Fruit fly (Drosophila melanogaster) whole organism, prepupa: ENCODE results near the gene Cyp6d5.

Experiments
- Blimp-1 ChIP-seq: fragments of 200-800 bp; sonication (Bioruptor generic); optimal IDR thresholded peaks from 3 replicates; lab custom pipeline; 2017; ENCODE audit warnings: missing biosample characterization, missing genetic modification characterization, mild to moderate bottlenecking, moderate library complexity, missing genetic modification reagents
- CG10631 ChIP-seq: fragments of 200-800 bp; sonication (Bioruptor generic); optimal IDR thresholded peaks from 2 replicates; lab custom pipeline; 2016; ENCODE audit warnings: missing biosample characterization, missing genetic modification characterization
- CG10669 ChIP-seq: fragments of 200-800 bp; sonication (Bioruptor generic); optimal IDR thresholded peaks from 3 replicates; lab custom pipeline; 2018; ENCODE audit warnings: missing biosample characterization, mild to moderate bottlenecking, missing genetic modification characterization, moderate library complexity
- CG11294 ChIP-seq: fragments of 200-800 bp; sonication (Bioruptor generic); IDR thresholded peaks from 2 replicates; pipeline ENCODE4 v1.3.6; 2022; ENCODE audit warnings: missing biosample characterization, missing genetic modification characterization
- CG11902 ChIP-seq: fragments of 200-800 bp; sonication (Bioruptor generic); optimal IDR thresholded peaks from 3 replicates; lab custom pipeline; 2016; ENCODE audit warnings: missing biosample characterization, missing genetic modification characterization
- CG15336 ChIP-seq: fragments of 200-800 bp; sonication (Bioruptor generic); IDR thresholded peaks from 2 replicates; pipeline ENCODE4 v1.3.6; 2022; ENCODE audit warnings: missing biosample characterization, missing genetic modification characterization
- CG1621 ChIP-seq: fragments of 200-800 bp; sonication (Bioruptor generic); optimal IDR thresholded peaks from 3 replicates; lab custom pipeline; 2018; ENCODE audit warnings: missing biosample characterization, mild to moderate bottlenecking, missing genetic modification characterization
- CG16779 ChIP-seq: fragments of 200-800 bp; sonication (Bioruptor generic); optimal IDR thresholded peaks from 3 replicates; lab custom pipeline; 2017; ENCODE audit warnings: missing biosample characterization, mild to moderate bottlenecking, missing genetic modification characterization
- CG3032 ChIP-seq: fragments of 200-800 bp; optimal IDR thresholded peaks from 2 replicates; lab custom pipeline; 2019; ENCODE audit warnings: missing biosample characterization, mild to moderate bottlenecking, missing genetic modification characterization, moderate library complexity
- CG31627 ChIP-seq: fragments of 200-800 bp; sonication (Bioruptor generic); optimal IDR thresholded peaks from 3 replicates; lab custom pipeline; 2016; ENCODE audit warnings: missing biosample characterization, missing genetic modification characterization
- CG34406 ChIP-seq: fragments of 200-800 bp; sonication (Bioruptor generic); optimal IDR thresholded peaks from 3 replicates; lab custom pipeline; 2016; ENCODE audit warnings: missing biosample characterization, missing genetic modification characterization
- CG3919 ChIP-seq: fragments of 200-800 bp; sonication (Bioruptor generic); optimal IDR thresholded peaks from 3 replicates; lab custom pipeline; 2016; ENCODE audit warnings: missing biosample characterization, missing genetic modification characterization
- CG4318 ChIP-seq: fragments of 200-800 bp; sonication (Bioruptor generic); optimal IDR thresholded peaks from 3 replicates; lab custom pipeline; 2017; ENCODE audit warnings: missing biosample characterization, mild to moderate bottlenecking, missing genetic modification characterization
- CG6163 ChIP-seq: fragments of 200-800 bp; sonication (Bioruptor generic); IDR thresholded peaks from 3 replicates; pipeline ENCODE4 v1.3.6; 2022; ENCODE audit warnings: missing biosample characterization, missing genetic modification characterization
- CG6276 ChIP-seq: fragments of 200-800 bp; sonication (Bioruptor generic); optimal IDR thresholded peaks from 2 replicates; lab custom pipeline; 2017; ENCODE audit warnings: missing biosample characterization, mild to moderate bottlenecking, missing genetic modification characterization
- CG6792 ChIP-seq: fragments of 200-800 bp; sonication (Bioruptor generic); optimal IDR thresholded peaks from 3 replicates; lab custom pipeline; 2016; ENCODE audit warnings: missing biosample characterization, missing genetic modification characterization
- CG6808 ChIP-seq: fragments of 200-800 bp; sonication (Bioruptor generic); optimal IDR thresholded peaks from 3 replicates; lab custom pipeline; 2017; ENCODE audit warnings: missing biosample characterization, missing genetic modification characterization, mild to moderate bottlenecking, moderate library complexity, missing genetic modification reagents
- CG6854 ChIP-seq: fragments of 200-800 bp; sonication (Bioruptor generic); optimal IDR thresholded peaks from 2 replicates; lab custom pipeline; 2017; ENCODE audit warnings: missing biosample characterization, mild to moderate bottlenecking, missing genetic modification characterization
- CG7368 ChIP-seq: fragments of 200-800 bp; sonication (Bioruptor generic); optimal IDR thresholded peaks from 3 replicates; lab custom pipeline; 2016; ENCODE audit warnings: missing biosample characterization, missing genetic modification characterization
- CG8119 ChIP-seq: fragments of 200-800 bp; sonication (Bioruptor generic); IDR thresholded peaks from 3 replicates; pipeline ENCODE4 v1.3.6; 2022; ENCODE audit warnings: missing biosample characterization, missing genetic modification characterization
- CG8319 ChIP-seq: fragments of 200-800 bp; sonication (Bioruptor generic); optimal IDR thresholded peaks from 3 replicates; lab custom pipeline; 2016; ENCODE audit warnings: missing biosample characterization, missing genetic modification characterization
- CG9139 ChIP-seq: fragments of 200-800 bp; sonication (Bioruptor generic); optimal IDR thresholded peaks from 3 replicates; lab custom pipeline; 2017; ENCODE audit warnings: missing biosample characterization, mild to moderate bottlenecking, missing genetic modification characterization
- Eip78C ChIP-seq: fragments of 200-800 bp; sonication (Bioruptor generic); peaks from one replicate; lab custom pipeline; 2016; ENCODE audit warnings: missing biosample characterization, missing genetic modification characterization
- Eip93F ChIP-seq: fragments of 200-800 bp; sonication (Bioruptor generic); optimal IDR thresholded peaks from 2 replicates; lab custom pipeline; 2016; ENCODE audit warnings: missing biosample characterization, mild to moderate bottlenecking, missing genetic modification characterization
- Ets96B ChIP-seq: fragments of 200-800 bp; optimal IDR thresholded peaks from 2 replicates; lab custom pipeline; 2019; ENCODE audit warnings: missing biosample characterization, mild to moderate bottlenecking, missing genetic modification characterization, moderate library complexity
- Gug ChIP-seq: fragments of 200-800 bp; sonication (Bioruptor generic); IDR thresholded peaks from 2 replicates; pipeline ENCODE4 v1.3.6; 2022; ENCODE audit warnings: missing biosample characterization, missing genetic modification characterization
- Hr38 ChIP-seq: sonication (Bioruptor generic); optimal IDR thresholded peaks from 2 replicates; lab custom pipeline; 2016; ENCODE audit warnings: missing biosample characterization, missing genetic modification characterization
- Hr39 ChIP-seq: fragments of 200-800 bp; sonication (Bioruptor generic); optimal IDR thresholded peaks from 2 replicates; lab custom pipeline; 2016; ENCODE audit warnings: missing biosample characterization, missing genetic modification characterization
- Hr4 ChIP-seq: fragments of 200-800 bp; sonication (Bioruptor generic); optimal IDR thresholded peaks from 3 replicates; lab custom pipeline; 2016; ENCODE audit warnings: missing biosample characterization, missing genetic modification characterization
- Lpt ChIP-seq: fragments of 200-800 bp; sonication (Bioruptor generic); optimal IDR thresholded peaks from 3 replicates; lab custom pipeline; 2016; ENCODE audit warnings: missing biosample characterization, missing genetic modification characterization
- Met ChIP-seq: fragments of 200-800 bp; sonication (Bioruptor generic); optimal IDR thresholded peaks from 3 replicates; lab custom pipeline; 2016; ENCODE audit warnings: missing biosample characterization, missing genetic modification characterization
- OdsH ChIP-seq: fragments of 200-800 bp; sonication (Bioruptor generic); optimal IDR thresholded peaks from 3 replicates; lab custom pipeline; 2016; ENCODE audit warnings: missing biosample characterization, missing genetic modification characterization
- Smox ChIP-seq: fragments of 200-800 bp; sonication (Bioruptor generic); optimal IDR thresholded peaks from 3 replicates; lab custom pipeline; 2016; ENCODE audit warnings: missing biosample characterization, missing genetic modification characterization
- Sox102F ChIP-seq: fragments of 200-800 bp; sonication (Bioruptor generic); optimal IDR thresholded peaks from 2 replicates; lab custom pipeline; 2016; ENCODE audit warnings: missing biosample characterization, mild to moderate bottlenecking, missing genetic modification characterization
- Sox14 ChIP-seq: fragments of 200-800 bp; sonication (Bioruptor generic); optimal IDR thresholded peaks from 3 replicates; lab custom pipeline; 2016; ENCODE audit warnings: missing biosample characterization, missing genetic modification characterization
- achi ChIP-seq: fragments of 200-800 bp; sonication (Bioruptor generic); optimal IDR thresholded peaks from 3 replicates; lab custom pipeline; 2016; ENCODE audit warnings: missing biosample characterization, missing genetic modification characterization
- acj6 ChIP-seq: fragments of 200-800 bp; sonication (Bioruptor generic); optimal IDR thresholded peaks from 3 replicates; lab custom pipeline; 2016; ENCODE audit warnings: missing biosample characterization, missing genetic modification characterization
- cyc ChIP-seq: fragments of 200-800 bp; sonication (Bioruptor generic); optimal IDR thresholded peaks from 3 replicates; lab custom pipeline; 2016; ENCODE audit warnings: missing biosample characterization, missing genetic modification characterization
- dac ChIP-seq: fragments of 200-800 bp; sonication (Bioruptor generic); optimal IDR thresholded peaks from 2 replicates; lab custom pipeline; 2017; ENCODE audit warnings: missing biosample characterization, mild to moderate bottlenecking, missing genetic modification characterization
- eg ChIP-seq: fragments of 200-800 bp; sonication (Bioruptor generic); IDR thresholded peaks from 3 replicates; pipeline ENCODE4 v1.3.6; 2022; ENCODE audit warnings: missing biosample characterization, missing genetic modification characterization
- esn ChIP-seq: fragments of 200-800 bp; sonication (Bioruptor generic); optimal IDR thresholded peaks from 2 replicates; lab custom pipeline; 2016; ENCODE audit warnings: missing biosample characterization, mild to moderate bottlenecking, missing genetic modification characterization, moderate library complexity
- fd59A ChIP-seq: fragments of 200-800 bp; sonication (Bioruptor generic); optimal IDR thresholded peaks from 2 replicates; lab custom pipeline; 2017; ENCODE audit warnings: missing biosample characterization, mild to moderate bottlenecking, missing genetic modification characterization, missing genetic modification reagents
- fd85E ChIP-seq: fragments of 200-800 bp; sonication (Bioruptor generic); optimal IDR thresholded peaks from 3 replicates; lab custom pipeline; 2016; ENCODE audit warnings: missing biosample characterization, missing genetic modification characterization
- fkh ChIP-seq: fragments of 200-800 bp; sonication (Bioruptor generic); optimal IDR thresholded peaks from 3 replicates; lab custom pipeline; 2017; ENCODE audit warnings: missing biosample characterization, mild to moderate bottlenecking, missing genetic modification characterization, moderate library complexity
- lz ChIP-seq: fragments of 200-800 bp; sonication (Bioruptor generic); optimal IDR thresholded peaks from 3 replicates; lab custom pipeline; 2016; ENCODE audit warnings: missing biosample characterization, missing genetic modification characterization
- net ChIP-seq: fragments of 200-800 bp; sonication (Bioruptor generic); optimal IDR thresholded peaks from 3 replicates; lab custom pipeline; 2016; ENCODE audit warnings: missing biosample characterization, missing genetic modification characterization
- pdm3 ChIP-seq: fragments of 200-800 bp; sonication (Bioruptor generic); optimal IDR thresholded peaks from 3 replicates; lab custom pipeline; 2016; ENCODE audit warnings: missing biosample characterization, missing genetic modification characterization
- salr ChIP-seq, 2 experiments: fragments of 200-800 bp; sonication (Bioruptor generic); optimal IDR thresholded peaks; 3 replicates each; lab custom pipeline; 2016 to 2018; ENCODE audit warnings: missing biosample characterization in 2 of 2, missing genetic modification characterization in 2 of 2, mild to moderate bottlenecking in 1 of 2
- spab ChIP-seq: fragments of 200-800 bp; sonication (Bioruptor generic); optimal IDR thresholded peaks from 2 replicates; lab custom pipeline; 2017; ENCODE audit warnings: missing biosample characterization, mild to moderate bottlenecking, missing genetic modification characterization, missing genetic modification reagents
- ss ChIP-seq, 2 experiments: fragments of 200-800 bp; sonication (Bioruptor generic); optimal IDR thresholded peaks; 2 replicates in 1 of 2; 3 replicates in 1 of 2; lab custom pipeline; 2017 to 2018; ENCODE audit warnings: mild to moderate bottlenecking in 2 of 2, missing biosample characterization in 2 of 2, missing genetic modification characterization in 2 of 2, moderate library complexity in 1 of 2
- svp ChIP-seq: fragments of 200-800 bp; sonication (Bioruptor generic); peaks from one replicate; lab custom pipeline; 2016; ENCODE audit warnings: missing biosample characterization, missing genetic modification characterization
- topi ChIP-seq: fragments of 200-800 bp; sonication (Bioruptor generic); optimal IDR thresholded peaks from 3 replicates; lab custom pipeline; 2016; ENCODE audit warnings: missing biosample characterization, missing genetic modification characterization
- vri ChIP-seq: fragments of 200-800 bp; sonication (Bioruptor generic); optimal IDR thresholded peaks from 3 replicates; lab custom pipeline; 2016; ENCODE audit warnings: missing biosample characterization, mild to moderate bottlenecking, missing genetic modification characterization

Gene Cyp6d5

DNA sequence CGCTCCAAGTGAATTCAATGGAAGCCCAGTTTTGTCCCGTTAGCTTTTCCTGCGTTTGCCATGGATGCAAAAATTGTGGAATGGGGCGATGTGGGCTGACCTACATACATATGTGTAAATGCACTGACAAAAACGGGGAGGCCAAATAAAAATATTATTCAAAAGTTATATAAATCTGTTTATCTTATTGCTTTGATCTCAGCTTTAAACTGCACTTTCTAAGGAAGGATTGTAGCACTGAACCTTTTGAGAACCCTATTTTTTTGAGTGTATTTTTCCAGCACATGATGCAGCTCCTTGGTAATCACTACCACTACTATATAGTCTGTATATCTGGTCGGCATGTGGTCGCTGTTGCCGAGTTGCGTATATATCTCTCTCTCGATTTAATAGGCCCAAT, 48.0 kb downstream of the Cyp6d5 start:
- peak; percentile 25 for TF ChIP-seq Sox14
- TF ChIP-seq Eip93F (GFP tag; lab: Kevin White, UChicago), result no peak
- no peak for TF ChIP-seq CG6854 (GFP tag; lab: Kevin White, UChicago)
- peak; percentile 59 for TF ChIP-seq Ets96B (tag; lab: Kevin White, UChicago)
- peak; percentile 42 for TF ChIP-seq pdm3 (GFP tag; lab: Kevin White, UChicago)
- TF ChIP-seq fd85E (GFP tag; lab: Kevin White, UChicago), result no peak
- peak; percentile 56 for TF ChIP-seq OdsH
- TF ChIP-seq topi, result peak; percentile 43
- no peak for TF ChIP-seq Blimp-1 (GFP tag; lab: Kevin White, UChicago)
- TF ChIP-seq achi (GFP tag; lab: Kevin White, UChicago), result peak; percentile 56
- TF ChIP-seq ss (GFP tag; optimal IDR thresholded peaks at IDR 0.05; lab: Kevin White, UChicago), result peak in 1 of 2 experiments; percentile 43
- peak; percentile 49 for TF ChIP-seq acj6 (GFP tag; lab: Kevin White, UChicago)
- TF ChIP-seq Lpt, result peak; percentile 48
- peak; percentile 64 for TF ChIP-seq cyc (GFP tag; lab: Kevin White, UChicago)
- peak; percentile 77 for TF ChIP-seq CG3919 (GFP tag; lab: Kevin White, UChicago)
- peak; percentile 51 for TF ChIP-seq Hr4 (GFP tag; lab: Kevin White, UChicago)
- peak; percentile 44 for TF ChIP-seq CG9139
- TF ChIP-seq CG6276 (GFP tag; lab: Kevin White, UChicago), result no peak
- TF ChIP-seq Smox (GFP tag; lab: Kevin White, UChicago), result no peak
- TF ChIP-seq CG16779 (tag; lab: Kevin White, UChicago), result no peak
- TF ChIP-seq CG4318, result no peak
- peak; percentile 16; the same call in 1 of the 2 replicates for TF ChIP-seq CG11294 (GFP tag; lab: Robert Waterston, UW)
- peak; percentile 42 for TF ChIP-seq spab (GFP tag; lab: Kevin White, UChicago)
- peak; percentile 28 for TF ChIP-seq CG1621 (tag; lab: Kevin White, UChicago)
- TF ChIP-seq Hr39, result peak; percentile 21
- peak; percentile 64 for TF ChIP-seq svp (GFP tag; lab: Kevin White, UChicago)
- TF ChIP-seq CG10669 (GFP tag; lab: Kevin White, UChicago), result peak; percentile 70
- peak; percentile 40 for TF ChIP-seq CG3032 (tag; lab: Kevin White, UChicago)
- TF ChIP-seq CG11902 (GFP tag; lab: Kevin White, UChicago), result peak; percentile 45
- TF ChIP-seq fkh, result no peak
- peak; percentile 40 for TF ChIP-seq Gug (GFP tag; lab: Robert Waterston, UW)
- TF ChIP-seq salr (GFP tag; optimal IDR thresholded peaks at IDR 0.05; lab: Kevin White, UChicago), result no peak
- TF ChIP-seq CG6808 (GFP tag; lab: Kevin White, UChicago), result peak; percentile 55
- no peak for TF ChIP-seq dac (GFP tag; lab: Kevin White, UChicago)
- peak; percentile 6 for TF ChIP-seq CG31627 (GFP tag; lab: Kevin White, UChicago)
- TF ChIP-seq CG8119 (GFP tag; lab: Robert Waterston, UW), result peak; percentile 66; the same call in 2 of the 3 replicates
- peak; percentile 30 for TF ChIP-seq CG7368 (GFP tag; lab: Kevin White, UChicago)
- TF ChIP-seq CG6792 (GFP tag; lab: Kevin White, UChicago), result peak; percentile 48
- TF ChIP-seq eg, result peak; percentile 67
- TF ChIP-seq lz (GFP tag; lab: Kevin White, UChicago), result peak; percentile 7
- TF ChIP-seq fd59A (GFP tag; lab: Kevin White, UChicago), result peak; percentile 21
- peak; percentile 43 for TF ChIP-seq CG34406
- peak; percentile 19 for TF ChIP-seq Sox102F (GFP tag; lab: Kevin White, UChicago)
- TF ChIP-seq esn (GFP tag; lab: Kevin White, UChicago), result peak; percentile 28
- TF ChIP-seq CG15336 (GFP tag; lab: Robert Waterston, UW), result peak; percentile 70
- peak; percentile 42 for TF ChIP-seq Met
- peak; percentile 85 for TF ChIP-seq Eip78C (GFP tag; lab: Kevin White, UChicago)
- TF ChIP-seq net (GFP tag; lab: Kevin White, UChicago), result peak; percentile 48
- no peak for TF ChIP-seq CG8319 (GFP tag; lab: Kevin White, UChicago)
- peak; percentile 83 for TF ChIP-seq CG6163
- TF ChIP-seq vri (GFP tag; lab: Kevin White, UChicago), result no peak
- peak; percentile 24 for TF ChIP-seq CG10631 (GFP tag; lab: Kevin White, UChicago)
- TF ChIP-seq Hr38 (GFP tag; lab: Kevin White, UChicago), result no peak
